Worm (Caenorhabditis elegans) whole organism, L4 larva: ENCODE measurements around the gene srh-206.

Experiments
- ces-1 ChIP-seq: fragments of 150-350 bp; sonication (generic microtip); optimal IDR thresholded peaks from 4 replicates; lab custom pipeline; 2014; ENCODE audit warnings: missing biosample characterization, missing genetic modification reagents, missing genetic modification characterization
- egl-43 ChIP-seq: fragments of 200-800 bp; sonication (Bioruptor generic); IDR thresholded peaks from 2 replicates; pipeline ENCODE4 v1.3.6; 2022; ENCODE audit warnings: missing genetic modification reagents, missing genetic modification characterization, missing compliant biosample characterization
- hlh-30 ChIP-seq: sonication (generic microtip); optimal IDR thresholded peaks from 2 replicates; lab custom pipeline; 2017; ENCODE audit warnings: antibody characterized with exemption, mild to moderate bottlenecking, missing genetic modification characterization, missing compliant biosample characterization; ENCODE audit not compliant: insufficient read depth
- pha-4 ChIP-seq, 2 experiments: fragments of 150-350 bp in 1 of 2; fragments of 200-800 bp in 1 of 2; sonication (Bioruptor generic) in 1 of 2; IDR thresholded peaks in 1 of 2; optimal IDR thresholded peaks in 1 of 2; 2 replicates each; pipeline versions ENCODE4 v1.3.6 to Lab custom; 2014 to 2022; ENCODE audit warnings: missing genetic modification characterization in 2 of 2, missing genetic modification reagents in 2 of 2, missing biosample characterization in 1 of 2, missing compliant biosample characterization in 1 of 2
- skn-1 ChIP-seq: fragments of 150-350 bp; optimal IDR thresholded peaks from 2 replicates; lab custom pipeline; 2014; ENCODE audit warnings: missing biosample characterization, missing genetic modification characterization

DNA sequence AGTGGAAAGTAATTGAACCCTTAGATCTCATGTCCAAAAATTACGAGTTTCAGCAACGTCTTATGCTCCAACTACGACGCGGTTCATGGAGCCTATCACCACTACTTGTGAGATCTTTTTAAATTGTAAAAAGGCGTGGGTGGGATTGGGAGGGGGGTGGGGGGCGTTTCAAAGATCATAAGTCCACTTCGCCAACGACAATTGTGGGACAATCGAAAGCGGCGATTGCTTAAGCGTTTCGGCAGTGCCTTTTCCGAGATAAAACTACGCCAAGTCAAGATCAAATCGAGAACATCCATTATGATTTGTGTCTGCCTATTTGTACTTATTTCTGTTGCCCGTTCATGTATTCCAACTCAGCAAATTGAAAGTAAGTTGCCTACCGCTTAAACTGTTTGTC lies 1.6 kb upstream of the srh-206 start, which contains the start of gene clec-239:
- TF ChIP-seq skn-1 (tag; lab: Kevin White, UChicago) (no peak), pha-4 (GFP tag; IDR thresholded peaks at IDR 0.05; lab: Robert Waterston, UW) (no peak), pha-4 (tag; optimal IDR thresholded peaks at IDR 0.05; lab: Kevin White, UChicago) (no peak), ces-1 (GFP tag; lab: Kevin White, UChicago) (no peak), egl-43 (GFP tag; lab: Robert Waterston, UW) (no peak), hlh-30 (tag; lab: Kevin White, UChicago) (no peak)
